Worm (Caenorhabditis elegans) whole organism, L4 larva: ENCODE measurements around the gene mrps-2.

Source experiments
- F49E8.2 ChIP-seq: sonication (generic microtip); optimal IDR thresholded peaks from 2 replicates; lab custom pipeline; 2016; ENCODE audit warnings: missing compliant biosample characterization, mild to moderate bottlenecking, missing genetic modification characterization, borderline replicate concordance
- T20F7.1 ChIP-seq: fragments of 200-800 bp; sonication (Bioruptor generic); optimal IDR thresholded peaks from 2 replicates; lab custom pipeline; 2018; ENCODE audit warnings: mild to moderate bottlenecking, missing genetic modification characterization, missing compliant biosample characterization
- Y105C5A.15 ChIP-seq: fragments of 200-800 bp; sonication (Bioruptor generic); IDR thresholded peaks from 2 replicates; pipeline ENCODE4 v1.3.6; 2022; ENCODE audit warnings: missing genetic modification characterization, missing compliant biosample characterization
- Y48G9A.11 ChIP-seq: fragments of 200-800 bp; sonication (Bioruptor generic); IDR thresholded peaks from 2 replicates; pipeline ENCODE4 v1.3.6; 2022; ENCODE audit warnings: missing genetic modification reagents, missing genetic modification characterization, missing compliant biosample characterization
- ZK546.5 ChIP-seq, 2 experiments: sonication (generic microtip); optimal IDR thresholded peaks; 2 replicates each; lab custom pipeline; 2017; ENCODE audit warnings: missing biosample characterization in 2 of 2, missing genetic modification characterization in 2 of 2
- aly-2 ChIP-seq: sonication (generic microtip); optimal IDR thresholded peaks from 2 replicates; lab custom pipeline; 2018; ENCODE audit warnings: missing biosample characterization, missing genetic modification characterization
- ama-1 ChIP-seq: fragments of 150-350 bp; optimal IDR thresholded peaks from 2 replicates; lab custom pipeline; 2014; ENCODE audit warnings: inconsistent platforms, mixed read lengths
- ceh-20 ChIP-seq: fragments of 200-800 bp; sonication (Bioruptor generic); IDR thresholded peaks from 2 replicates; pipeline ENCODE4 v1.3.6; 2022; ENCODE audit warnings: missing genetic modification reagents, missing genetic modification characterization, missing compliant biosample characterization
- ceh-82 ChIP-seq: sonication (generic microtip); optimal IDR thresholded peaks from 2 replicates; lab custom pipeline; 2017; ENCODE audit warnings: missing biosample characterization, missing genetic modification characterization
- ces-1 ChIP-seq: fragments of 150-350 bp; sonication (generic microtip); optimal IDR thresholded peaks from 4 replicates; lab custom pipeline; 2014; ENCODE audit warnings: missing biosample characterization, missing genetic modification reagents, missing genetic modification characterization
- dmd-6 ChIP-seq: fragments of 200-800 bp; sonication (Bioruptor generic); IDR thresholded peaks from 2 replicates; pipeline ENCODE4 v1.3.6; 2022; ENCODE audit warnings: missing genetic modification reagents, missing genetic modification characterization, missing compliant biosample characterization
- dve-1 ChIP-seq: sonication (generic microtip); optimal IDR thresholded peaks from 2 replicates; lab custom pipeline; 2017; ENCODE audit warnings: antibody characterized with exemption, mild to moderate bottlenecking, missing genetic modification characterization, missing compliant biosample characterization; ENCODE audit not compliant: insufficient read depth
- fos-1 ChIP-seq: fragments of 150-350 bp; optimal IDR thresholded peaks from 2 replicates; lab custom pipeline; 2014; ENCODE audit warnings: missing biosample characterization, missing genetic modification characterization
- gei-8 ChIP-seq: fragments of 200-800 bp; sonication (Bioruptor generic); optimal IDR thresholded peaks from 2 replicates; lab custom pipeline; 2018; ENCODE audit warnings: mild to moderate bottlenecking, missing genetic modification characterization, missing compliant biosample characterization
- hif-1 ChIP-seq, 2 experiments: sonication (generic microtip); optimal IDR thresholded peaks; 2 replicates each; lab custom pipeline; 2016 to 2017; ENCODE audit warnings: missing compliant biosample characterization in 2 of 2, missing genetic modification characterization in 2 of 2, missing genetic modification reagents in 2 of 2, missing genotype in 2 of 2, mild to moderate bottlenecking in 1 of 2
- hlh-30 ChIP-seq: sonication (generic microtip); optimal IDR thresholded peaks from 2 replicates; lab custom pipeline; 2017; ENCODE audit warnings: antibody characterized with exemption, mild to moderate bottlenecking, missing genetic modification characterization, missing compliant biosample characterization; ENCODE audit not compliant: insufficient read depth
- lim-7 ChIP-seq: fragments of 200-800 bp; sonication (Bioruptor generic); IDR thresholded peaks from 2 replicates; pipeline ENCODE4 v1.3.6; 2022; ENCODE audit warnings: missing genetic modification characterization, missing compliant biosample characterization
- lin-1 ChIP-seq: fragments of 200-800 bp; sonication (Bioruptor generic); IDR thresholded peaks from 2 replicates; pipeline ENCODE4 v1.3.6; 2022; ENCODE audit warnings: missing genetic modification reagents, missing genetic modification characterization, missing compliant biosample characterization
- lin-29 ChIP-seq: fragments of 200-800 bp; sonication (Bioruptor generic); IDR thresholded peaks from 2 replicates; pipeline ENCODE4 v1.3.6; 2022; ENCODE audit warnings: missing genetic modification reagents, missing genetic modification characterization, missing compliant biosample characterization
- lin-38 ChIP-seq: fragments of 200-800 bp; sonication (Bioruptor generic); IDR thresholded peaks from 2 replicates; pipeline ENCODE4 v1.3.6; 2022; ENCODE audit warnings: missing genetic modification reagents, missing genetic modification characterization, missing compliant biosample characterization
- lir-3 ChIP-seq: sonication (generic microtip); optimal IDR thresholded peaks from 2 replicates; lab custom pipeline; 2016; ENCODE audit warnings: mild to moderate bottlenecking, missing genetic modification characterization, missing compliant biosample characterization
- lsy-2 ChIP-seq, 2 experiments: fragments of 150-350 bp in 1 of 2; sonication (generic microtip) in 1 of 2; optimal IDR thresholded peaks; 2 replicates each; lab custom pipeline; 2014 to 2017; ENCODE audit warnings: missing biosample characterization in 2 of 2, missing genetic modification characterization in 2 of 2
- madf-5 ChIP-seq, 2 experiments: fragments of 200-800 bp; sonication (Bioruptor generic); IDR thresholded peaks; 2 replicates each; pipeline ENCODE4 v1.3.6; 2022; ENCODE audit warnings: missing compliant biosample characterization in 2 of 2, missing genetic modification characterization in 2 of 2
- mdl-1 ChIP-seq, 2 experiments: fragments of 150-350 bp in 1 of 2; sonication (generic microtip) in 1 of 2; optimal IDR thresholded peaks; 2 replicates each; lab custom pipeline; 2014 to 2017; ENCODE audit warnings: missing biosample characterization in 2 of 2, missing genetic modification characterization in 2 of 2
- mep-1 ChIP-seq: fragments of 150-350 bp; sonication (generic microtip); optimal IDR thresholded peaks from 3 replicates; lab custom pipeline; 2014; ENCODE audit warnings: missing biosample characterization, missing genetic modification characterization
- mes-2 ChIP-seq: sonication (generic microtip); optimal IDR thresholded peaks from 2 replicates; lab custom pipeline; 2016; ENCODE audit warnings: missing genotype, mild to moderate bottlenecking, missing genetic modification characterization, missing compliant biosample characterization; ENCODE audit not compliant: poor library complexity, severe bottlenecking
- nhr-10 ChIP-seq: fragments of 150-350 bp; optimal IDR thresholded peaks from 2 replicates; lab custom pipeline; 2014; ENCODE audit warnings: missing biosample characterization, missing genetic modification characterization
- nhr-11 ChIP-seq: fragments of 150-350 bp; optimal IDR thresholded peaks from 2 replicates; lab custom pipeline; 2014; ENCODE audit warnings: missing biosample characterization, missing genetic modification characterization
- nhr-28 ChIP-seq: fragments of 150-350 bp; optimal IDR thresholded peaks from 2 replicates; lab custom pipeline; 2014; ENCODE audit warnings: missing biosample characterization, missing genetic modification characterization
- nhr-42 ChIP-seq: fragments of 200-800 bp; sonication (Bioruptor generic); IDR thresholded peaks from 2 replicates; pipeline ENCODE4 v1.3.6; 2022; ENCODE audit warnings: missing genetic modification characterization, missing compliant biosample characterization
- nhr-48 ChIP-seq: sonication (generic microtip); optimal IDR thresholded peaks from 2 replicates; lab custom pipeline; 2016; ENCODE audit warnings: mild to moderate bottlenecking, missing genetic modification characterization, missing compliant biosample characterization
- nhr-6 ChIP-seq: fragments of 150-350 bp; optimal IDR thresholded peaks from 2 replicates; lab custom pipeline; 2014; ENCODE audit warnings: missing biosample characterization, missing genetic modification characterization
- nhr-76 ChIP-seq: fragments of 150-350 bp; optimal IDR thresholded peaks from 2 replicates; lab custom pipeline; 2014; ENCODE audit warnings: missing biosample characterization, missing genetic modification characterization
- nhr-77 ChIP-seq: fragments of 150-350 bp; optimal IDR thresholded peaks from 2 replicates; lab custom pipeline; 2014; ENCODE audit warnings: missing biosample characterization, missing genetic modification characterization
- pha-4 ChIP-seq, 2 experiments: fragments of 150-350 bp in 1 of 2; fragments of 200-800 bp in 1 of 2; sonication (Bioruptor generic) in 1 of 2; IDR thresholded peaks in 1 of 2; optimal IDR thresholded peaks in 1 of 2; 2 replicates each; pipeline versions ENCODE4 v1.3.6 to Lab custom; 2014 to 2022; ENCODE audit warnings: missing genetic modification characterization in 2 of 2, missing genetic modification reagents in 2 of 2, missing biosample characterization in 1 of 2, missing compliant biosample characterization in 1 of 2
- php-3 ChIP-seq: fragments of 200-800 bp; sonication (Bioruptor generic); IDR thresholded peaks from 2 replicates; pipeline ENCODE4 v1.3.6; 2022; ENCODE audit warnings: missing genetic modification reagents, missing genetic modification characterization, missing compliant biosample characterization
- pqm-1 ChIP-seq: sonication (generic microtip); optimal IDR thresholded peaks from 2 replicates; lab custom pipeline; 2017; ENCODE audit warnings: missing biosample characterization, missing genetic modification characterization
- skn-1 ChIP-seq: fragments of 150-350 bp; optimal IDR thresholded peaks from 2 replicates; lab custom pipeline; 2014; ENCODE audit warnings: missing biosample characterization, missing genetic modification characterization
- snpc-1.2 ChIP-seq: fragments of 200-800 bp; sonication (Bioruptor generic); IDR thresholded peaks from 2 replicates; pipeline ENCODE4 v1.3.6; 2022; ENCODE audit warnings: missing genetic modification reagents, missing genetic modification characterization, missing compliant biosample characterization
- tra-1 ChIP-seq: fragments of 200-800 bp; sonication (Bioruptor generic); IDR thresholded peaks from 2 replicates; pipeline ENCODE4 v1.3.6; 2022; ENCODE audit warnings: missing genetic modification reagents, missing genetic modification characterization, missing compliant biosample characterization
- unc-62 ChIP-seq, 3 experiments: fragments of 150-350 bp in 1 of 3; sonication (generic microtip); optimal IDR thresholded peaks in 2 of 3; peaks in 1 of 3; 1 replicate in 1 of 3; 2 replicates in 2 of 3; lab custom pipeline; 2014 to 2017; ENCODE audit warnings: missing biosample characterization in 3 of 3, missing genetic modification characterization in 3 of 3, missing genetic modification reagents in 3 of 3, missing genotype in 1 of 3
- ztf-7 ChIP-seq: fragments of 150-350 bp; optimal IDR thresholded peaks from 2 replicates; lab custom pipeline; 2014; ENCODE audit warnings: missing biosample characterization, missing genetic modification characterization

Gene mrps-2

DNA sequence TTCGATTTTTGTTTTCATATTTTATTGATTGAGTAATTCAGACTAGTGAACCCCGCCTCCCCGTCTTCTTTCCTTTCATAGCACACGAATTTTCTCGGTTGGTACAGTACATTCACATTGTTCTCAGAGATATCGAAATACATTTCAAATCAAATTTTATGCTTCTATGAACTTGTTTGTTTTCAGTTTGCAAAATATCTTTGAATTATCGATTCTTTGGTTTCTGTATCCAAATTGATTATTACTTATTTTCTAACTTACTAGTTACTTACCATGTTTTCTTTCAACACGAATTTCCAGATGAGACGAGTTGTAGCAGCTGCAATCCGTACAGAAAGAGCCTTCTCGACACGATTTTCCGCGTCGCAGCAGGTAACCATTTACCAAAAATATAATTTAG lies at the start of gene mrps-2:
Gene mrps-2, plus strand, starts transcription at position 301 of the 400 bp plus-strand sequence.
- TF ChIP-seq ama-1 (lab: Kevin White, UChicago) = peak; percentile 31
- peak; percentile 34; the same call in 1 of the 2 replicates for TF ChIP-seq lin-38 (GFP tag; lab: Robert Waterston, UW)
- TF ChIP-seq pqm-1 = no peak

DNA sequence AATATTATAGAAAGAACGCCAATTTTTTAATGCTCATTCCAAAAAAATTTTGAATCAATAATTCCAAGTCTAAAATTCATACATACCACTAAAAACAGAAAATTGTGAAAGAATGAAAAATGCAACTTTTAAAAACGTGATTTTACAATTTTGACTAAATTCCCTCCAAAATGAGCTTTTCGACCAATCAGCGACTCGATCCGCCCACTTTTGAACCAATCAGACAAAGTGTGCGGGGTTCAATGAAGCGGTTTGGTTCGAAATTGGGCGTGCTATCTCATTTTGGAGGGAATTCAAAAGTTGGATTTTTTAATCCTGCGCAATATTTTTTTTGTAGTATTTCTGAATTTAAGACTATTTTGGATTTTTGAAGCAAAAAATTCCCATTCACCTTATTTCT lies 48.2 kb upstream of the mrps-2 start:
- TF ChIP-seq madf-5 (GFP tag; IDR thresholded peaks at IDR 0.05; lab: Robert Waterston, UW) (no peak), Y105C5A.15 (GFP tag; lab: Robert Waterston, UW) (no peak), snpc-1.2 (GFP tag; lab: Robert Waterston, UW) (no peak), nhr-42 (GFP tag; lab: Robert Waterston, UW) (no peak), hif-1 (tag; optimal IDR thresholded peaks at IDR 0.05; lab: Kevin White, UChicago) (no peak), nhr-11 (tag; lab: Kevin White, UChicago) (no peak), mdl-1 (tag; optimal IDR thresholded peaks at IDR 0.05; lab: Kevin White, UChicago) (no peak), nhr-76 (tag; lab: Kevin White, UChicago) (no peak), nhr-6 (tag; lab: Kevin White, UChicago) (no peak), fos-1 (tag; lab: Kevin White, UChicago) (no peak), ceh-82 (no peak)

DNA sequence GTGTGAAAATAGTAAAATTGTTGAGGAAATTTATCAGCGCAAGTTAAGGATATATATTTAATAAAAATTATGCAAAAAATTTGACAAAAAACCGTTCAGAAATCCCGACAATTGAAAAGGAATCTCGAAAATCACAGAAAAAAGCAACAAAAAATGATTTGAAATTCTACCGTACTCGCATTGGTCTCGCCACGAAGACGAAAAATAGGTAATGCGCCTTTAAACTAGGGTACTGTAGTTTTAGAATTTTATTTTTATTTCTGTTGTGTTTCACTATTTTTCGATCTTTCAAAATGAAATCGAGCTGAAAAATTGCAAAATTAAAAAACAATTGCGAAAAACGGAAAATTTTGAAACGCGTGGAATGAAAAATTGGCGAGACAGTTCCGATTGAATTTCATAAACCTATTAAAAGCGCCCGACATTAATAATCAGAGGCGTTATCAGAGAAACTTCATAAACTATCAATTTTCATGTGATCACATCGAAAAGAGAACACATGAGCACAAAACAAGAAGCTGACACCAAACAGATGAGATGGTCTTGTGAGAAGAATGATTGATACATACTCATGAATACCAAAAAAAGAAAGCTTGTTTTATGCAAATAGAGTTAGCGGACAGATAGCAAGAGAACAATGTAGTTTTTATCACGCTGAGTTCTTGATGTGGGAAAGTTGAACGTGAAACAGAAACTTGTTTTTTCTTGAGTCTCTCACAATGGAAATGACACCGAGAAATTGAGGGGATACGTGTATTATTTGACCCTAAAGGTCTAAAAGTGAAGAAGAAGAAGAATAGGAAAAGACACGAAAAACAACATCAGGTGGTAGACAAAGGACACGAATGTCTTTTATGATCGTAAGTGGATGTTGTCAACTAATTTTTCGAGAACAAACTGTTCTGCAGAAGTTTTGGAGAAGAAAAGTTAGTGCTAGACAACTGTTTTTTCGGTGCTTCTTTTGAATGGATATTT lies 40.4 kb upstream of the mrps-2 start:
- TF ChIP-seq ceh-20 (GFP tag; lab: Robert Waterston, UW) (0 out of 2 replicates have a peak, but pooled peaks have one; percentile 35), aly-2 (tag; lab: Kevin White, UChicago) (no peak), lir-3 (no peak), ztf-7 (tag; lab: Kevin White, UChicago) (no peak), lin-38 (GFP tag; lab: Robert Waterston, UW) (0 out of 2 replicates have a peak, but pooled peaks have one; percentile 5), dve-1 (tag; lab: Kevin White, UChicago) (peak; percentile 87), mdl-1 (tag; optimal IDR thresholded peaks at IDR 0.05; lab: Kevin White, UChicago) (peak in 1 of 2 experiments; percentile 44), nhr-28 (tag; lab: Kevin White, UChicago) (peak; percentile 78), mes-2 (tag; lab: Kevin White, UChicago) (peak; percentile 19), F49E8.2 (tag; lab: Kevin White, UChicago) (peak; percentile 12), mep-1 (tag; lab: Kevin White, UChicago) (peak; percentile 39), php-3 (GFP tag; lab: Robert Waterston, UW) (peak; percentile 78), dmd-6 (GFP tag; lab: Robert Waterston, UW) (peak; percentile 86), lsy-2 (tag; optimal IDR thresholded peaks at IDR 0.05; lab: Kevin White, UChicago) (peak in 1 of 2 experiments; percentile 42), nhr-11 (tag; lab: Kevin White, UChicago) (no peak), skn-1 (tag; lab: Kevin White, UChicago) (no peak), nhr-77 (peak; percentile 69), nhr-10 (tag; lab: Kevin White, UChicago) (no peak), lin-1 (GFP tag; lab: Robert Waterston, UW) (peak; percentile 46; the same call in 1 of the 2 replicates), snpc-1.2 (GFP tag; lab: Robert Waterston, UW) (0 out of 2 replicates have a peak, but pooled peaks have one; percentile 36), ZK546.5 (tag; optimal IDR thresholded peaks at IDR 0.05; lab: Kevin White, UChicago) (no peak), hlh-30 (peak; percentile 86), pqm-1 (peak; percentile 53), ces-1 (no peak), pha-4 (GFP tag; IDR thresholded peaks at IDR 0.05; lab: Robert Waterston, UW) (0 out of 2 replicates have a peak, but pooled peaks have one; percentile 13), pha-4 (tag; optimal IDR thresholded peaks at IDR 0.05; lab: Kevin White, UChicago) (no peak), unc-62 (GFP tag; optimal IDR thresholded peaks at IDR 0.05 in 1 of 2; lab: Kevin White, UChicago) (peak in 1 of 2 experiments; percentile 76), unc-62 (tag; optimal IDR thresholded peaks at IDR 0.05; lab: Kevin White, UChicago) (no peak), gei-8 (GFP tag; lab: Kevin White, UChicago) (no peak), lim-7 (no peak), nhr-48 (tag; lab: Kevin White, UChicago) (peak; percentile 46), lin-29 (no peak), T20F7.1 (GFP tag; lab: Kevin White, UChicago) (peak; percentile 22), Y48G9A.11 (peak; percentile 19; the same call in 1 of the 2 replicates), tra-1 (0 out of 2 replicates have a peak, but pooled peaks have one; percentile 46)
